Worm (Caenorhabditis elegans) whole organism, late embryonic: ENCODE data around the gene F28F8.7.

Experiments
- C38D4.7 ChIP-seq: fragments of 200-800 bp; sonication (Bioruptor generic); optimal IDR thresholded peaks from 2 replicates; lab custom pipeline; 2018; ENCODE audit warnings: mild to moderate bottlenecking, missing genetic modification characterization, moderate library complexity, missing compliant biosample characterization
- F13H6.1 ChIP-seq: sonication (generic microtip); optimal IDR thresholded peaks from 2 replicates; lab custom pipeline; 2016; ENCODE audit warnings: missing genetic modification characterization, missing compliant biosample characterization
- K02D7.2 ChIP-seq: sonication (generic microtip); optimal IDR thresholded peaks from 2 replicates; lab custom pipeline; 2017; ENCODE audit warnings: mild to moderate bottlenecking, missing genetic modification characterization, missing compliant biosample characterization
- T23F11.4 ChIP-seq: fragments of 200-800 bp; sonication (Bioruptor generic); optimal IDR thresholded peaks from 2 replicates; lab custom pipeline; 2018; ENCODE audit warnings: mild to moderate bottlenecking, missing genetic modification characterization, missing compliant biosample characterization
- Y22D7AL.16 ChIP-seq: sonication (generic microtip); optimal IDR thresholded peaks from 2 replicates; lab custom pipeline; 2016; ENCODE audit warnings: missing genetic modification characterization, missing compliant biosample characterization
- ceh-18 ChIP-seq: sonication (generic microtip); optimal IDR thresholded peaks from 2 replicates; lab custom pipeline; 2016; ENCODE audit warnings: missing genetic modification characterization, missing compliant biosample characterization
- ceh-2 ChIP-seq: sonication (generic microtip); optimal IDR thresholded peaks from 2 replicates; lab custom pipeline; 2016; ENCODE audit warnings: missing genotype, missing genetic modification characterization, missing compliant biosample characterization
- ceh-22 ChIP-seq: sonication (generic microtip); optimal IDR thresholded peaks from 2 replicates; lab custom pipeline; 2017; ENCODE audit warnings: missing biosample characterization, missing genetic modification characterization
- ceh-34 ChIP-seq: sonication (generic microtip); optimal IDR thresholded peaks from 2 replicates; lab custom pipeline; 2016; ENCODE audit warnings: mild to moderate bottlenecking, missing genetic modification characterization, missing compliant biosample characterization
- ceh-6 ChIP-seq: fragments of 200-800 bp; sonication (Bioruptor generic); optimal IDR thresholded peaks from 2 replicates; lab custom pipeline; 2018; ENCODE audit warnings: mild to moderate bottlenecking, missing genetic modification characterization, missing compliant biosample characterization
- ceh-9 ChIP-seq: sonication (generic microtip); optimal IDR thresholded peaks from 2 replicates; lab custom pipeline; 2016; ENCODE audit warnings: mild to moderate bottlenecking, missing genetic modification characterization, inconsistent platforms, missing compliant biosample characterization
- che-1 ChIP-seq: sonication (generic microtip); optimal IDR thresholded peaks from 2 replicates; lab custom pipeline; 2016; ENCODE audit warnings: mild to moderate bottlenecking, missing genetic modification characterization, missing compliant biosample characterization
- dmd-4 ChIP-seq: sonication (generic microtip); optimal IDR thresholded peaks from 2 replicates; lab custom pipeline; 2016; ENCODE audit warnings: borderline replicate concordance, missing genetic modification characterization, missing compliant biosample characterization
- elt-2 ChIP-seq: sonication (generic microtip); optimal IDR thresholded peaks from 2 replicates; lab custom pipeline; 2016; ENCODE audit warnings: missing genetic modification reagents, missing genetic modification characterization, missing compliant biosample characterization
- eyg-1 ChIP-seq: sonication (generic microtip); optimal IDR thresholded peaks from 2 replicates; lab custom pipeline; 2016; ENCODE audit warnings: missing genotype, missing genetic modification characterization, missing compliant biosample characterization
- fkh-10 ChIP-seq: fragments of 150-350 bp; optimal IDR thresholded peaks from 2 replicates; lab custom pipeline; 2014; ENCODE audit warnings: missing biosample characterization, missing genetic modification reagents, missing genetic modification characterization
- gmeb-2 ChIP-seq: sonication (generic microtip); optimal IDR thresholded peaks from 2 replicates; lab custom pipeline; 2016; ENCODE audit warnings: missing genetic modification characterization, inconsistent platforms, missing compliant biosample characterization
- hlh-13 ChIP-seq: fragments of 200-800 bp; sonication (Bioruptor generic); optimal IDR thresholded peaks from 2 replicates; lab custom pipeline; 2018; ENCODE audit warnings: mild to moderate bottlenecking, missing genetic modification characterization, missing compliant biosample characterization
- hlh-15 ChIP-seq: sonication (generic microtip); optimal IDR thresholded peaks from 2 replicates; lab custom pipeline; 2016; ENCODE audit warnings: missing genetic modification characterization, missing compliant biosample characterization
- hlh-30 ChIP-seq: sonication (generic microtip); optimal IDR thresholded peaks from 2 replicates; lab custom pipeline; 2017; ENCODE audit warnings: antibody characterized with exemption, missing genetic modification characterization, missing compliant biosample characterization; ENCODE audit not compliant: insufficient read depth
- lim-6 ChIP-seq: sonication (generic microtip); optimal IDR thresholded peaks from 2 replicates; lab custom pipeline; 2016; ENCODE audit warnings: missing genetic modification characterization, missing compliant biosample characterization
- nfya-1 ChIP-seq: sonication (generic microtip); optimal IDR thresholded peaks from 2 replicates; lab custom pipeline; 2017; ENCODE audit warnings: missing genetic modification characterization, mild to moderate bottlenecking, missing compliant biosample characterization, antibody characterized with exemption, moderate library complexity
- nhr-232 ChIP-seq: sonication (generic microtip); optimal IDR thresholded peaks from 2 replicates; lab custom pipeline; 2016; ENCODE audit warnings: missing genetic modification characterization, missing compliant biosample characterization
- pag-3 ChIP-seq: sonication (generic microtip); optimal IDR thresholded peaks from 2 replicates; lab custom pipeline; 2016; ENCODE audit warnings: missing compliant biosample characterization, missing genetic modification characterization, borderline replicate concordance
- pat-9 ChIP-seq: fragments of 200-800 bp; sonication (Bioruptor generic); optimal IDR thresholded peaks from 2 replicates; lab custom pipeline; 2018; ENCODE audit warnings: mild to moderate bottlenecking, missing genetic modification characterization, moderate library complexity, missing compliant biosample characterization
- pax-1 ChIP-seq: fragments of 150-350 bp; optimal IDR thresholded peaks from 2 replicates; lab custom pipeline; 2014; ENCODE audit warnings: missing biosample characterization, missing genetic modification characterization
- pha-2 ChIP-seq: sonication (generic microtip); optimal IDR thresholded peaks from 2 replicates; lab custom pipeline; 2017; ENCODE audit warnings: mild to moderate bottlenecking, missing genetic modification characterization, missing compliant biosample characterization
- sox-2 ChIP-seq: fragments of 200-800 bp; sonication (Bioruptor generic); IDR thresholded peaks from 2 replicates; pipeline ENCODE4 v1.3.6; 2022; ENCODE audit warnings: missing genetic modification reagents, missing genetic modification characterization, missing compliant biosample characterization
- ttx-3 ChIP-seq: sonication (generic microtip); optimal IDR thresholded peaks from 2 replicates; lab custom pipeline; 2016; ENCODE audit warnings: missing genetic modification reagents, missing genetic modification characterization, missing compliant biosample characterization

F28F8.7 gene

ce11 chrV:15581440-15581839 is 9.0 kb downstream of the F28F8.7 start:
- peak; percentile 30 for TF ChIP-seq nfya-1 (tag; lab: Kevin White, UChicago)

DNA sequence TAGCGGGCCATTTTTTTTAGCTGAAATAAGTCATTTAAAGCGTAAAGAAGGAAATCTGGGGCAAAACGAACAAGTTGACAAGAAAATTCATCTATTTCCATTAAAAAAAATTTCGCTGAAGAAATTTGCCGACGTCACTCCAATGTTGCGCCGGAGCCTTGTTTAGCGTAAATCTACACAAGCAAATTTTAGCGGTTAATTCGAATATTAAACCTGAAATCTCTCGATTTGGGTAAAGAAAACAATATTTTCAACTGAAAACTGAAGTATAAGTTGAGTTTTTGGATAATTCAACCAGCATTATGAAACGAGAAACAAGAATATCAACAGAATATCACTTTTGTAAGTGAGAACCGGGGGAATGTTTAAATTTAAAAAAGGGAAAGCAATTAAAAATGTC is 12.0 kb downstream of the F28F8.7 start, which contains the start of gene F28F8.9:
TSS of gene F28F8.9 (minus strand) at position 288 of the 400 bp plus-strand sequence.
- TF ChIP-seq che-1 (no peak), nfya-1 (tag; lab: Kevin White, UChicago) (peak; percentile 31), F13H6.1 (tag; lab: Kevin White, UChicago) (no peak), elt-2 (tag; lab: Kevin White, UChicago) (no peak), ceh-9 (tag; lab: Kevin White, UChicago) (no peak)

ce11 chrV:15577395-15577896 is 13.0 kb downstream of the F28F8.7 start, which contains the start of gene atx-3:
TSS of gene atx-3 (minus strand) at chrV:15577445.
- TF ChIP-seq ceh-18 (tag; lab: Kevin White, UChicago) (no peak), ceh-2 (no peak), eyg-1 (no peak), K02D7.2 (tag; lab: Kevin White, UChicago) (no peak), dmd-4 (no peak), pha-2 (tag; lab: Kevin White, UChicago) (no peak), T23F11.4 (GFP tag; lab: Kevin White, UChicago) (no peak), ttx-3 (tag; lab: Kevin White, UChicago) (no peak)

DNA sequence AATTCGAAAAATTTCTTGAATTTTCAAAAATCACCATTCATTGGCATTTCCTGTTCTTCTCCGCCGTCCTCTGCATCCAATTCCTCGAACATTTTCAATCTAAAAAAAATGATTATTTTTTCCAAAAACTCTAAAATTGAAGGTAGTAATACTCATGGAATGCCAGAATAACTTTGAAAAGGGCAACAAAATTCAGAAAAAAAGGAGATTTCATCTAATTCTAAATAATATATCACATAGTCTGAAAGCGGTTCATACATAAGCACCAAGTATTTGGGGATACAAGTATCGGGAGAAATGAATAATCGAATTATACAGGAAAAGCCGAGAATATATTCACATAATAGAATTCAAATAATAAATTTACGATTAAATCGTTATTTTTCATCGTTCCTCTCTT is 15.1 kb downstream of the F28F8.7 start, which contains the start of gene mdt-28:
TSS of gene mdt-28 (minus strand) at position 101 of the 400 bp plus-strand sequence.
- no peak for TF ChIP-seq pag-3 (tag; lab: Kevin White, UChicago)
- no peak for TF ChIP-seq Y22D7AL.16
- no peak for TF ChIP-seq hlh-13 (GFP tag; lab: Kevin White, UChicago)
- TF ChIP-seq elt-2 (tag; lab: Kevin White, UChicago) = no peak
- no peak for TF ChIP-seq sox-2 (GFP tag; lab: Robert Waterston, UW)
- TF ChIP-seq ceh-34 (tag; lab: Kevin White, UChicago) = no peak
- TF ChIP-seq fkh-10 = no peak
- no peak for TF ChIP-seq F13H6.1 (tag; lab: Kevin White, UChicago)
- TF ChIP-seq nhr-232 (tag; lab: Kevin White, UChicago) = no peak
- no peak for TF ChIP-seq pat-9 (tag; lab: Kevin White, UChicago)
- no peak for TF ChIP-seq hlh-30

DNA sequence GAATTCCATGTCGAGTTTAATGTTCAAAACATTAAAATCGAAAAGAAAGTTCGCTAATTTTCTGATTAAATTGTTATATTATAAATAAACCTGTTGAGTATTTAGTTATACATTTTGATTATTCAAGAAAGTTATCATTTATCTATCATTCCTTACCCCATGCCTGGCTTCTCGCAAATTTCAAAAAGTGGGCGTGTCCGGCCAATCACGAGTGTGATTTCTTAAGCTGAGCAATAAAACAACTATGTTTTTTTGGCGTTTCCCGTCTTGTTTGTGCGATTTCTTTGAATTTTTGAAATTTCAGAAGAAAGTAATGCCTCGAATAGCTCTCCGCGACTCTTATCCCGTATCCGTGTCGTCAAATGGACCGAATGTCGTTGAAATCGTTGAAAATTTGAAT is 17.8 kb downstream of the F28F8.7 start, which contains the start of gene fbxa-94:
TSS of gene fbxa-94 (plus strand) at position 301 of the 400 bp plus-strand sequence.
- TF ChIP-seq nfya-1 (tag; lab: Kevin White, UChicago) (peak; percentile 6), C38D4.7 (no peak), ttx-3 (tag; lab: Kevin White, UChicago) (no peak), T23F11.4 (GFP tag; lab: Kevin White, UChicago) (no peak)

ce11 chrV:15571006-15571526 is 19.4 kb downstream of the F28F8.7 start, which contains the start of gene fbxa-95:
TSS of gene fbxa-95 (plus strand) at chrV:15571476.
- TF ChIP-seq hlh-15 (tag; lab: Kevin White, UChicago) = no peak
- no peak for TF ChIP-seq lim-6 (tag; lab: Kevin White, UChicago)
- TF ChIP-seq gmeb-2 (tag; lab: Kevin White, UChicago) = no peak
- TF ChIP-seq ceh-6 (GFP tag; lab: Kevin White, UChicago) = no peak
- no peak for TF ChIP-seq ceh-22
- TF ChIP-seq nfya-1 (tag; lab: Kevin White, UChicago) = no peak
- TF ChIP-seq pax-1 (tag; lab: Kevin White, UChicago) = no peak
